Worm (Caenorhabditis elegans): ENCODE measurements around the gene T05G5.1.

ce11 chrIII:9745333-9745897 lies 2.3 kb upstream of the T05G5.1 start:
- TF ChIP-seq fkh-10 (GFP tag; optimal IDR thresholded peaks at IDR 0.05) = no peak
- TF ChIP-seq jun-1 (tag; optimal IDR thresholded peaks at IDR 0.05) = no peak
- TF ChIP-seq nhr-237 (tag; optimal IDR thresholded peaks at IDR 0.05) = no peak
- no peak for TF ChIP-seq pag-3 (tag; optimal IDR thresholded peaks at IDR 0.05; ENCODE audit: borderline replicate concordance, insufficient read depth)
- no peak for TF ChIP-seq nhr-28 (tag; optimal IDR thresholded peaks at IDR 0.05)
- no peak for TF ChIP-seq ama-1 (optimal IDR thresholded peaks at IDR 0.05)
- no peak for TF ChIP-seq nhr-11 (tag; optimal IDR thresholded peaks at IDR 0.05)
- no peak for TF ChIP-seq nhr-85 (tag)
- TF ChIP-seq skn-1 (tag; optimal IDR thresholded peaks at IDR 0.05) = no peak
- no peak for TF ChIP-seq nhr-12 (tag; optimal IDR thresholded peaks at IDR 0.05)
- no peak for TF ChIP-seq snpc-4 (tag; optimal IDR thresholded peaks at IDR 0.05)
